Worm (Caenorhabditis elegans) whole organism, L3 larva: ENCODE measurements around the gene srz-13.

Experiments
- aly-2 ChIP-seq: fragments of 150-350 bp; optimal IDR thresholded peaks from 2 replicates; lab custom pipeline; 2014; ENCODE audit warnings: missing biosample characterization, missing genetic modification characterization
- fos-1 ChIP-seq: fragments of 150-350 bp; optimal IDR thresholded peaks from 2 replicates; lab custom pipeline; 2014; ENCODE audit warnings: missing biosample characterization, missing genetic modification characterization
- lin-15B ChIP-seq: fragments of 150-350 bp; optimal IDR thresholded peaks from 2 replicates; lab custom pipeline; 2014; ENCODE audit warnings: missing biosample characterization, missing genetic modification characterization
- lin-39 ChIP-seq: fragments of 150-350 bp; optimal IDR thresholded peaks from 2 replicates; lab custom pipeline; 2018; ENCODE audit warnings: missing biosample characterization, missing genetic modification reagents, missing genetic modification characterization
- tbx-2 ChIP-seq: sonication (generic microtip); optimal IDR thresholded peaks from 2 replicates; lab custom pipeline; 2016; ENCODE audit warnings: mild to moderate bottlenecking, missing genetic modification characterization, missing compliant biosample characterization

DNA sequence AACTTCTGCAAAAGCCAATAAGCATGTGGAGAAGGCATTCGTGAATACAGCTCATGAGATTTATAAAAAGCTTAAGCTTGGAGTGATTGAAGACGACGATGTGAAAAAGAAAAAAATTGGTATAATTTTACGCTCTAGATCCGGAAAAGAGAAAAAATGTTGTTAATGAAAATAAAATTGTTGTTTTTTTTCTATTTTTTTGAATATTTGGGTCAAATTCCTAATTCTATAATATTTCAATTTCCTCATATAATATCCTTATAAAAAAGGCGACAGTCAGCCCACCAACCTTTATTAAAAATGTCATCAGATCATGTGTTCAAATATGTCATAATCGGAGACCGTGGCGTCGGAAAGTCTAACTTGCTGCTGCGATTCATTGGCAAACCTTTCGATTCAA, 13.2 kb downstream of the srz-13 start, which contains the start of gene rabr-3:
- no peak for TF ChIP-seq fos-1
- no peak for TF ChIP-seq lin-15B (tag; lab: Kevin White, UChicago)
- TF ChIP-seq tbx-2 = no peak
- no peak for TF ChIP-seq aly-2 (tag; lab: Kevin White, UChicago)
- TF ChIP-seq lin-39 = no peak
